Worm (Caenorhabditis elegans) whole organism, midembryonic: ENCODE results near the gene D1086.6.

ENCODE experiments used
- T22C8.4 ChIP-seq: fragments of 200-800 bp; sonication (Bioruptor generic); IDR thresholded peaks from 2 replicates; pipeline ENCODE4 v1.3.6; 2022; ENCODE audit warnings: missing genetic modification characterization, missing compliant biosample characterization
- flt-1 ChIP-seq: fragments of 200-800 bp; sonication (Bioruptor generic); IDR thresholded peaks from 2 replicates; pipeline ENCODE4 v1.3.6; 2022; ENCODE audit warnings: missing genetic modification characterization, missing compliant biosample characterization
- med-1 ChIP-seq: sonication (generic microtip); optimal IDR thresholded peaks from 2 replicates; lab custom pipeline; 2017; ENCODE audit warnings: missing genetic modification characterization, mild to moderate bottlenecking, missing compliant biosample characterization, antibody characterized with exemption, missing genetic modification reagents; ENCODE audit not compliant: insufficient read depth
- tab-1 ChIP-seq: fragments of 200-800 bp; sonication (Bioruptor generic); IDR thresholded peaks from 2 replicates; pipeline ENCODE4 v1.3.6; 2022; ENCODE audit warnings: missing genetic modification characterization, missing compliant biosample characterization

ce11 chrV:14123176-14123575 is 43.6 kb downstream of the D1086.6 start:
- no peak for TF ChIP-seq T22C8.4 (GFP tag; lab: Robert Waterston, UW)
- TF ChIP-seq flt-1 (GFP tag; lab: Robert Waterston, UW) = no peak
- TF ChIP-seq med-1 = no peak
- TF ChIP-seq tab-1 (GFP tag; lab: Robert Waterston, UW) = no peak
